Fruit fly (Drosophila melanogaster) Kc167 (cell line): ENCODE data around the gene CG31792.

ENCODE experiments used
- Myc ChIP-seq: fragments of >200 bp; optimal IDR thresholded peaks from 2 replicates; lab custom pipeline; 2017; ENCODE audit warnings: missing external identifiers
- Sin3A ChIP-seq: fragments of >200 bp; optimal IDR thresholded peaks from 2 replicates; lab custom pipeline; 2018; ENCODE audit warnings: missing external identifiers
- h ChIP-seq: fragments of >200 bp; optimal IDR thresholded peaks from 3 replicates; lab custom pipeline; 2018; ENCODE audit warnings: missing external identifiers
- insv ChIP-seq: fragments of >200 bp; optimal IDR thresholded peaks from 3 replicates; lab custom pipeline; 2018; ENCODE audit warnings: missing external identifiers
- psq ChIP-seq: fragments of >200 bp; optimal IDR thresholded peaks from 2 replicates; lab custom pipeline; 2017; ENCODE audit warnings: missing external identifiers
- ttk ChIP-seq: sonication (Bioruptor generic); optimal IDR thresholded peaks from 2 replicates; lab custom pipeline; 2017; ENCODE audit warnings: missing external identifiers

Gene CG31792

DNA sequence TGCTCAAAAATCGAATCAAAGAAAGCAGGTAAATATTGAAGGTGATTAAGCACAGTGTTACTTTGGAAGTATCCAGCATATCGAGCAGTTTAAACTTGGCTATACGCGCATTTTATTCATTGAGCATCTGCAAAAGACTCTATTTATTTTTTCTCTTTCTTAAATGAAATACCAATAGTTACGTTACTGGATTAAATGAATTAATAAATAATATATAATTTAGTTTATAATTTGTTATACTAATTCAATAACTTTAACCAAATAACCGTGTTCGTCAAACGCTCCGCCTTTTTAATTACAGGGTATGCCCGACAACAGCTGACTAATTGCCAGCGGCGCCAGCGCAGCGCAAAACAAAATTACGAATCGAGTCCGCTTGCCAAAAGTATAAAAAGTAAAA, 30.4 kb upstream of the CG31792 start:
- no peak for TF ChIP-seq Sin3A (lab: Kevin White, UChicago)
- TF ChIP-seq ttk (lab: Kevin White, UChicago): no peak
- TF ChIP-seq h: no peak
- no peak for TF ChIP-seq psq
- no peak for TF ChIP-seq insv (lab: Kevin White, UChicago)
- TF ChIP-seq Myc (lab: Kevin White, UChicago): no peak

DNA sequence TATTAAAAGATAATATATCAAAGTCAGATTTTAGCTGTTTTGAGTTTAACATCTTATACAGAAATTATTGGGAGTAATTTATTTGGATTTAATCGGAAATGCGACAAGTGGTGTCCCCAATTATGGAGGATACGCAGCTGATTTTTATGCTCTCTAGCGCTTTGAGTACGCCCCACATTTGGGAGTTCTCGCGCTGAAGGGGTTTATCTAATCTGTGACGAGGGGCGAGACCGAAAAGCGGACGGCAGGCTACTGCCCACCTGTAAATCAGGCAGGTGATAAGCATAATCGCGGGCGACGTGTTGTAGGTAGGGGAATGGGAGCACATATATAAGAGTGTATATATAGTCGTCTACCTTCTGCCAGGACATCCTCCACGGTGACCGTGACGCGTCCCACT, 29.4 kb upstream of the CG31792 start:
- TF ChIP-seq Myc (lab: Kevin White, UChicago): no peak
- TF ChIP-seq h: no peak
- no peak for TF ChIP-seq ttk (lab: Kevin White, UChicago)
- TF ChIP-seq Sin3A (lab: Kevin White, UChicago): no peak
- no peak for TF ChIP-seq psq
- TF ChIP-seq insv (lab: Kevin White, UChicago): no peak

DNA sequence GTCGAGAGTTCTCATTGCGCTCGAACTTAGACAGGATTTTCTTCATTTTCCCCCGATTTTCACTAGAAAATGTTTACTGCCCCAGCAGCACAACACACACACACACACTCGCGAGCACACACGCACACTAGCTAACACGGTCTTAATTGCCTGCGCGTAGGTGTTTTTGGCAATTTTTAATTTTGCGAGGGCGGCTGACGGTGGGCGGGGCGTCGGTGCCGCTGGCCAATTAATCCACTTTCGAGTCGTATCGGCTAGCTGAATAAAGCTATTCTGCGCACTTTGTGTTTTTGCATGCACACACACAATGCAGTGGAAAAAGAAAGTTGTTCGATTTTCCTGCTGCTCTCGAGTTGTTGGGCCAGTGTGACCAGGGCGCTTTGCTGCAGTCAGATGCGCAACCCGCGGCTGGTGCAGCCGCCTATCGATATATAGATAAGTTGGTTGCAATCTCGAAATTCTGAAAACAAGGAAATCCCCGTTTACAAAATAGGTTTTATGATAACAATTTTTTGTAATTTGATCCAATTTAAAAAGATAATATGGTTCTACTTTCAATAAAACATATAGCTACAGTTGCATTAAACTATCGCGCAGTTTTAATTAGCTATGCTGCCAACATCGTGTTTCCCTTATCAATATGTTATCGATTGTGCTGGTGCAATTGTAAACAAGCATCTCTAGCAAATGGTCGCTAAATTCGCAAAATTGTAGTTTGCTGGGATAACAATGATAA, 28.7 kb upstream of the CG31792 start, which contains the start of the genes Nak and Tango6:
Gene Nak (minus strand): TSS at position 375 of the 736 bp plus-strand sequence.
Gene Tango6 (plus strand): TSS at position 659 of the 736 bp plus-strand sequence.
- TF ChIP-seq ttk (lab: Kevin White, UChicago) (no peak), psq (no peak), insv (lab: Kevin White, UChicago) (no peak), Myc (lab: Kevin White, UChicago) (no peak), h (no peak), Sin3A (lab: Kevin White, UChicago) (peak; percentile 96)

DNA sequence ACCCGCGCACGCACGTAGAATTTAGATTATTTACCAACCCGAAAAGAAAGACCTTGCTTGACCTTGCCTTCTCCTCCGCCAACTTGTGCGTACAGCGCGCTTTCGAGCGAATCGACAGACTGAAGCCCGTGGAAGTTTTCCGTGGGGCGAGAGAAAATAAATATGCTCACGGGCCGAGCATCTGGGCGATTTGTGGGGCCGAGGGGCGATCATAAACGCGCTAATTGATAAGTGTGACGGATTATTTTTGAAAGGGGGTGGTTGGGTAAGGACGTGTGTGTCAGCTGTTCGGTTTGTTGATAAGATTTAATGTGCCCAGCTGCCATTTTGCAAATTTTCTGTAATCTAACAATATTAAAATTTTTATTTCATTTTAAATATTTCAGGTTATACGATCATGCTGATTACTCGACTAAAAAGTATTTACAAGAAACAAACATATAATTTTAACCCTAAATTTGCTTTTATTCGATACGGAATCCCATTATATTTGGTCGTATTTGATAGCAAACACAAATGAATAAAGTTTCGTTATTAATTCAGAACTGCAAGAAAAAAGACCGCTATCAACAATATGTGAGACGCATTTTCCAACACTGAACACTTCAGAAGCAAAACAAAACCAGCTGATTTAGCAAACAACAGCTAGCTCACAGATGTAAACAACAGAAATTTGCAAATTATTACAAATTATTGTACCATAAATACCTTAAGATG, 23.0 kb upstream of the CG31792 start, which contains the start of the genes L2HGDH and CG10431:
Gene L2HGDH (minus strand): TSS at position 386 of the 717 bp plus-strand sequence.
Gene CG10431 (plus strand): TSS at position 648 of the 717 bp plus-strand sequence.
- no peak for TF ChIP-seq ttk (lab: Kevin White, UChicago)

DNA sequence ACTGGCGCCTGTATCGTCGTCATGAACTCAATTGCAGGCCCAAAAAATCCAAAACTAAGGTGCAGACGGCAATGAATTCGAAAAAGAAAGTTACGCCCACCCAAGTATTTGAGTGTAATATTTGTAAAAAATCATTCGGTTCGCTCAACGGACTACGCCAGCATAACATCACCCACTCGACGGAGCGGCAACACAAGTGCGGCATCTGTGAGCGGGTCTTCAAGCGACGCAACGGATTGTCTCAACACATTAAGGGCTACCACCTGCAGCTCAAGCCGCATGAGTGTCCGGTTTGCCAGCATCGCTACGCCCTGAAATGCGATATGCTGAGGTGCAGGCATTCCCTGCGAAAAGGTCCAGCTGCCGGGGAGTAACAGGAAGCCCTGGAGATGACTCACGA, 20.5 kb upstream of the CG31792 start:
- TF ChIP-seq ttk (lab: Kevin White, UChicago): no peak
- TF ChIP-seq Sin3A (lab: Kevin White, UChicago): no peak
- no peak for TF ChIP-seq h
- TF ChIP-seq Myc (lab: Kevin White, UChicago): no peak
- TF ChIP-seq psq: no peak
- no peak for TF ChIP-seq insv (lab: Kevin White, UChicago)

DNA sequence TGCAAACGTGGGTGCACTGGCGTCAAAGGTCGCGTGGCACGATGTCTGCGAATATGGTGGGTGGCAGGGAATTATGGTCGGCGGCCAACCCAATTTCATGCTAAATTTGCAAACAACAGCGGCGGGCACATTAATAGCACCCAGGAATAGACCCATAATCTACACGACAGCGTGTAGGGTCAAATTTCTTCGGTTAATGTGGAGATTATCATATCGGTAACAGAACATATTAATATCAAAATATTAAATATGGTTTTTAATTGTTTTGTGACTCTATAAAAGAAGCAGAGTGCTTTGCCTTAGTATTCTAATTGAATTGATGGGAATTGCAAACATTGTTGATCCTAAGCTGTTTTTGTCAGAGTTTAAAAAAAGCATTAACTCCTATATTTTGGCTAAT, 18.3 kb upstream of the CG31792 start:
- TF ChIP-seq h (no peak), Myc (lab: Kevin White, UChicago) (no peak), ttk (lab: Kevin White, UChicago) (no peak), insv (lab: Kevin White, UChicago) (no peak), psq (no peak), Sin3A (lab: Kevin White, UChicago) (no peak)

DNA sequence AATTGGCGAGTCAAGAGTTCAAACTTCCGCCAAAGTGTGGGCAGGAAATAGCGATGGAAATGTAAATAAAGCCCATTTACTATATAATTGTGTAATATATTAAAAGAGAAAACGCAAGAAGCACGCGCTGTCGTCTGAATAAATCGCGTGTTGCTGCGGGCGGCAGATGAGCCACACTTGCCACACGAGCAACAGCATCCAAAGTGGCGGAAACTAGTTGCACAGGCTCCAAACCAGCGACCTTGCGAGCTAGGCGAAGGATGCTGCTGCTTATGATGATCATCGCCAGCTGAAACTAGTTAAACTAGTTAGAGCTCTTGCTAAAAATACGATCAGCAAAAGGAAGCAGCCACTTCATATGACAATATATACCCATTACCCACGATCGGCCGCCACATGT, 17.8 kb upstream of the CG31792 start:
- TF ChIP-seq Myc (lab: Kevin White, UChicago) (no peak), psq (no peak), ttk (lab: Kevin White, UChicago) (no peak), insv (lab: Kevin White, UChicago) (no peak), h (no peak), Sin3A (lab: Kevin White, UChicago) (no peak)

DNA sequence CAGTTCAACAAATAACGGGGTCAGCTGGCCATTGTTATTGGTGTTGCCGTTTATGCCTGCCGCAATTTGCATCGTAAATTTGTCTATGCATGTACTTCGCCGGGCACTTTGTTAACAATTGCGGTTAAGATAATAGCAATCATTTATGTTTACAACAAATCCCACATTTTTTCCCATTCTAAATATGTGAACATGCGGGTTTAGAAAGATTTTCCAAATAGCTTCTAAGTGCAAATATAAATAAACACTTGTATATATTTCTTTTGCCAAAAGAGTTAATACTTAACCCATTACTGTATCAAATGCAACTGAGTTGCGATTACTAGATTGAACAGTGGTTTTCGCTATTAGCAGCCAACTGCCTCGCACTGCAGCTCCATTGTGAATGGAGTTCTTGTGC, 16.3 kb upstream of the CG31792 start:
- TF ChIP-seq psq (no peak), Myc (lab: Kevin White, UChicago) (no peak), ttk (lab: Kevin White, UChicago) (no peak), insv (lab: Kevin White, UChicago) (no peak), h (no peak), Sin3A (lab: Kevin White, UChicago) (no peak)

DNA sequence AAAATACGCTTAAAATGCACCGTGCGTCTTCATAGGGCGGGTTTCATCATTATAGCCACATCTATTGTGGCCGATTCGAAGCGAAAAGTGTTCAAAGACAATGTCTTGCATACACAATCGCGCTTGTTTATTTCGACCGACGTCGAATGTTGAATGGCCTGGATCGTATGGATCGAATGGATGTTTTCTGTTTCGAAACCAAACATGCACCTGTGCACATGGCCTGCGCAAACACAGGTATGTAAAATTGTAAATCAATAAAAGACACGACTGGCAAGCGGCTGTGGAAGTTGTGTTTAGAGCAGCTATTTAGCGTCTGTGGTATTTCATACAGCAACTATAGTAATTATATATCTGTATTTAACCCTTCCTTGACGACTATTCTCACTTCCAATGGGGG, 15.8 kb upstream of the CG31792 start:
- TF ChIP-seq h (no peak), insv (lab: Kevin White, UChicago) (no peak), Sin3A (lab: Kevin White, UChicago) (no peak), ttk (lab: Kevin White, UChicago) (no peak), psq (no peak), Myc (lab: Kevin White, UChicago) (no peak)

DNA sequence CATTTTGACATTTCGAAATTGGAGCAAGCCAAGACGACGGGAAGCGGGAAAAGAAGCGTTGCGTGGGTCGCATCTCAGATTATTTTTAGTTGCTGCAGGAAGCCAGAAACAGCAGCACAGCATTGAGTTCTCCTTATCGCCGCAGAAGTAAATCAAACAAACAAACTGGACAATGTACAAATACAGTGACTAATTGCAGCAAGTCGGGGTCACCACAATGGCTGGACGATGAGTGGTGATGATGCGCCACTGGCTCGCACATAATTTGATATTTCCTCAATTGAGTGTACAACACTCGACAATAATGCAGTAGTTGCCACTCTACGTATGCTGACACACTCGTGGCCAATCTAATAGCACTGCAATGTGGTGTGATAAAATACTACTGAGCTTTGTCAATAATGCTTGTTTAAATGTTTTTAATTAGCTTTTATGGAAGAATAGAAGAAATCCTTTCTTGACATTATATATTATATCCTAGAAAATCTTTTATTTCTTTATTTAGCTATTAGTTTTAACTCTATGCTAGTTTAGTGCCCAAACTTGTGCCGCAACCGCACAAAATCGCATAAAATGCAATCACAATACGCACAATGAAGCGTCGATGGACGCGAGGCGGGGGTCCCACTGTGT, 15.2 kb upstream of the CG31792 start:
- TF ChIP-seq insv (lab: Kevin White, UChicago) (no peak), Myc (lab: Kevin White, UChicago) (no peak), psq (no peak), h (no peak), Sin3A (lab: Kevin White, UChicago) (no peak), ttk (lab: Kevin White, UChicago) (no peak)

DNA sequence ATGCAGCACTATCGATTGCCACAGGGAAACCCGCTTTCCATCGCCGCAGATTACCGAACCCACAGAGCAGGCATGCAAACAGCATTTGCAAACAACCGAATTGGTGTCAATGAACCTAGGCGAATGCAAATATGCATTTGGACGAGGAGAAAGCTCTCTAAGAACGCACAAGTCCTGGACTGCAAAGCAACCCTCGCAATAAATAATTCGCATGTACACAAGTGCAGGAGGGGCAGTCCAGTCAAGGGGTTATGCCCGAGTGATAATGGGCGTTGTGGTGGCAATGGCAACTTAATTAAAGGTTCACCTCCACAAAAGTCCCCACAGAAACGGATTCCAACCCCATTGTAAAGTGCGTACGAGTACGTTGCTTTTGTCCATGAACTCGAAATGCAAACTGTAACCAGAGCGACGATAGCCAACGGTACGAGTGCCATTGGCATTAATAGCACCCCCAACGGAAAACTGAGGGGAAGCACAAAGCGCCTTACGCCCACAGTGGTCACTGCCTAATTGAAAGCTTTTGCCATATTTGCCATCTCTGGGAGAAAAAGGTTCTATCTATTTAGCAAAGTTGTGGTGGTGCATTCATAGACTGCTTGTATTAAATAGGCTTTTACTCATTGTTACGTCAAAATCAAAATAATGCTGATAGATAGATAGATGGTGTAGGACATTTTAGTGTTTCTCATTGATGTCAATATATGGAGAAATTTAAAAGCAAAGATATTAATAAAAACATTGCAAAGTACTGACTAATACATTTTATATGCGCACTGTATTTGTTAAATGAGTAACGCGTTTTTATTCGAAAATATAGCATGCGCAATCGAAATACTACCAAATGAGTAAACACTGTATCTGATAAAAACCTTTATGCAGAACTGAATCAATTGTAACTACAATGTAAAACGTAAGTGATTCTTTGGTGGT, 14.2 kb upstream of the CG31792 start:
- TF ChIP-seq psq (no peak), h (no peak), ttk (lab: Kevin White, UChicago) (no peak), Sin3A (lab: Kevin White, UChicago) (no peak), Myc (lab: Kevin White, UChicago) (no peak), insv (lab: Kevin White, UChicago) (no peak)
